Worm (Caenorhabditis elegans) whole organism, early embryonic: Measurements from ENCODE around the gene F07H5.13.

Source experiments
- ama-1 ChIP-seq: fragments of 150-350 bp; optimal IDR thresholded peaks from 2 replicates; lab custom pipeline; 2014
- hmg-4 ChIP-seq: fragments of 200-800 bp; sonication (Bioruptor generic); optimal IDR thresholded peaks from 2 replicates; lab custom pipeline; 2018; ENCODE audit warnings: mild to moderate bottlenecking, missing genetic modification characterization, missing compliant biosample characterization

DNA sequence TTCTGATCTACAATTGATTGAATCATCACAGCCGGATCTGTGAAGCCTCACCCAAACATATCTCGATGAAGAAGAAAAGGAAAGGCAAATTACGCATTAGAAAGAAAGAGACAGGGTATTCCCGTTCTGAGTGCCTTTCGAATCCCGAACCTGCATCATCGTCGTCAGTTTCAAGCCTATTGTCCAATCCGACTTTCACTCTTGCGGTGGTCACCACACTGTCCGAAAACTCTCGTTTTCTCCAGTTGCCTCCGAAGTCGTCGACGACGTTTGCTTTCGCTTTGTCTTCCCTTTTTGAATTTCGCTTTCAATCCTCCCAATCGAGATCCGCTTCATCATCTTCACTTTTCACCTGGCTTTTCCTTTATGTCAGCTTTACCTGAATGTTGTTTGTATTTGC is 41.3 kb upstream of the F07H5.13 start:
- TF ChIP-seq ama-1 (lab: Kevin White, UChicago): no peak
- TF ChIP-seq hmg-4 (GFP tag; lab: Kevin White, UChicago): no peak
